Worm (Caenorhabditis elegans) whole organism, midembryonic: ENCODE data around the gene rml-3.

Source experiments
- cog-1 ChIP-seq: sonication (generic microtip); optimal IDR thresholded peaks from 2 replicates; lab custom pipeline; 2016; ENCODE audit warnings: missing genetic modification characterization, missing compliant biosample characterization
- flt-1 ChIP-seq: fragments of 200-800 bp; sonication (Bioruptor generic); IDR thresholded peaks from 2 replicates; pipeline ENCODE4 v1.3.6; 2022; ENCODE audit warnings: missing genetic modification characterization, missing compliant biosample characterization
- ref-1 ChIP-seq: fragments of 200-800 bp; sonication (Bioruptor generic); conservative IDR thresholded peaks from 2 replicates; pipeline ENCODE4 v1.3.6; 2022; ENCODE audit warnings: missing genetic modification reagents, missing genetic modification characterization, missing compliant biosample characterization
- ztf-23 ChIP-seq: fragments of 200-800 bp; sonication (Bioruptor generic); IDR thresholded peaks from 2 replicates; pipeline ENCODE4 v1.3.6; 2022; ENCODE audit warnings: missing genetic modification reagents, missing genetic modification characterization, missing compliant biosample characterization
- ztf-29 ChIP-seq: fragments of 200-800 bp; sonication (Bioruptor generic); IDR thresholded peaks from 2 replicates; pipeline ENCODE4 v1.3.6; 2022; ENCODE audit warnings: missing genetic modification reagents, missing genetic modification characterization, missing compliant biosample characterization

- no peak for TF ChIP-seq flt-1
- no peak for TF ChIP-seq ztf-29 (GFP tag; lab: Robert Waterston, UW)
- no peak for TF ChIP-seq ref-1 (GFP tag; lab: Robert Waterston, UW)
- TF ChIP-seq ztf-23 (GFP tag; lab: Robert Waterston, UW) = no peak
- TF ChIP-seq cog-1 (tag; lab: Kevin White, UChicago) = no peak
Observed at ce11 chrX:6203315-6203714, 35.5 kb downstream of the rml-3 start.
